Fruit fly (Drosophila melanogaster): Measurements from ENCODE around the gene CG31915.

CG31915 gene

dm6 chr2L:5523848-5524473 lies 4.0 kb upstream of the CG31915 start, which contains the start of the genes Vps52 and Elp4 (continued):
- peak; percentile 50; the same call in 1 of the 2 replicates for TF ChIP-seq CG4404 (GFP tag; IDR thresholded peaks at IDR 0.05)
- TF ChIP-seq CG10565 (GFP tag; optimal IDR thresholded peaks at IDR 0.05): no peak
- TF ChIP-seq lola (GFP tag; optimal IDR thresholded peaks at IDR 0.05): peak in 1 of 3 experiments; percentile 81
- peak; percentile 34 for TF ChIP-seq NC2β (GFP tag; optimal IDR thresholded peaks at IDR 0.05)
- TF ChIP-seq da (GFP tag; optimal IDR thresholded peaks at IDR 0.05): no peak
- TF ChIP-seq CG30403 (GFP tag; optimal IDR thresholded peaks at IDR 0.05): peak; percentile 91
- TF ChIP-seq CG14441 (GFP tag; IDR thresholded peaks at IDR 0.05): peak; percentile 70
- no peak for TF ChIP-seq CG11696 (GFP tag; IDR thresholded peaks at IDR 0.05)
- TF ChIP-seq phol (tag; optimal IDR thresholded peaks at IDR 0.05): peak; percentile 85
- peak; percentile 76; the same call in 1 of the 2 replicates for TF ChIP-seq Rfx (GFP tag; IDR thresholded peaks at IDR 0.05)
- TF ChIP-seq CG34376 (GFP tag; optimal IDR thresholded peaks at IDR 0.05): peak; percentile 49
- peak; percentile 64; the same call in 1 of the 3 replicates for TF ChIP-seq so (GFP tag; IDR thresholded peaks at IDR 0.05)
- TF ChIP-seq B-H2 (GFP tag; optimal IDR thresholded peaks at IDR 0.05): peak; percentile 76
- peak; percentile 80 for TF ChIP-seq Abd-B (GFP tag; optimal IDR thresholded peaks at IDR 0.05)
- no peak for TF ChIP-seq schlank (tag; optimal IDR thresholded peaks at IDR 0.05)
- TF ChIP-seq zf30C (GFP tag; optimal IDR thresholded peaks at IDR 0.05): no peak
- TF ChIP-seq dysf (GFP tag; IDR thresholded peaks at IDR 0.05): peak; percentile 78
- no peak for TF ChIP-seq h (optimal IDR thresholded peaks at IDR 0.05)
- TF ChIP-seq CG13296 (GFP tag; optimal IDR thresholded peaks at IDR 0.05): peak; percentile 79
- TF ChIP-seq eyg (GFP tag; optimal IDR thresholded peaks at IDR 0.05): no peak
- TF ChIP-seq Hr3 (GFP tag; optimal IDR thresholded peaks at IDR 0.05): peak; percentile 85
- peak; percentile 29 for TF ChIP-seq CG6654 (GFP tag; optimal IDR thresholded peaks at IDR 0.05)
- no peak for TF ChIP-seq cg (GFP tag; optimal IDR thresholded peaks at IDR 0.05)
- TF ChIP-seq Bdp1 (GFP tag; optimal IDR thresholded peaks at IDR 0.05): no peak
- no peak for TF ChIP-seq pb (GFP tag; optimal IDR thresholded peaks at IDR 0.05)
- TF ChIP-seq GATAe (GFP tag; conservative IDR thresholded peaks at IDR 0.05): no peak
- TF ChIP-seq CG17912 (GFP tag; optimal IDR thresholded peaks at IDR 0.05): peak; percentile 5
- peak; percentile 82 for TF ChIP-seq grau (tag; optimal IDR thresholded peaks at IDR 0.05)
- no peak for TF ChIP-seq CG2678 (tag; optimal IDR thresholded peaks at IDR 0.05)
- TF ChIP-seq cas (GFP tag; IDR thresholded peaks at IDR 0.05): no peak
- peak; percentile 78 for TF ChIP-seq CG8924 (tag; optimal IDR thresholded peaks at IDR 0.05)
- peak; percentile 72 for TF ChIP-seq knrl (GFP tag; IDR thresholded peaks at IDR 0.05; ENCODE audit: partially characterized antibody)
- TF ChIP-seq Taf1 (GFP tag; IDR thresholded peaks at IDR 0.05): peak; percentile 29; the same call in 1 of the 2 replicates
- no peak for TF ChIP-seq CG3065 (GFP tag; optimal IDR thresholded peaks at IDR 0.05)
- TF ChIP-seq psq (GFP tag; optimal IDR thresholded peaks at IDR 0.05): peak; percentile 68
- TF ChIP-seq Nf-YC (tag; optimal IDR thresholded peaks at IDR 0.05): peak; percentile 82
- peak; percentile 77 for TF ChIP-seq Six4 (GFP tag; optimal IDR thresholded peaks at IDR 0.05)
- TF ChIP-seq crc (GFP tag; optimal IDR thresholded peaks at IDR 0.05): peak; percentile 35
- TF ChIP-seq HLH3B (GFP tag; IDR thresholded peaks at IDR 0.05): peak; percentile 29; the same call in 1 of the 2 replicates
- TF ChIP-seq CG4328 (GFP tag; optimal IDR thresholded peaks at IDR 0.05): peak; percentile 76
- no peak for TF ChIP-seq CG31365 (tag; optimal IDR thresholded peaks at IDR 0.05)
- TF ChIP-seq CG7987 (GFP tag; optimal IDR thresholded peaks at IDR 0.05): peak; percentile 33
- TF ChIP-seq ranshi (GFP tag; IDR thresholded peaks at IDR 0.05): peak; percentile 57; the same call in 1 of the 2 replicates
- TF ChIP-seq salm (tag; optimal IDR thresholded peaks at IDR 0.05): no peak
- TF ChIP-seq CG1233 (GFP tag; optimal IDR thresholded peaks at IDR 0.05): peak; percentile 75
- TF ChIP-seq ase (GFP tag; IDR thresholded peaks at IDR 0.05): peak; percentile 40; the same call in 1 of the 3 replicates
- peak; percentile 50 for TF ChIP-seq Spps (tag; optimal IDR thresholded peaks at IDR 0.05)
- TF ChIP-seq CG8478 (optimal IDR thresholded peaks at IDR 0.05): no peak
- peak; percentile 82 for TF ChIP-seq CG30020 (tag; optimal IDR thresholded peaks at IDR 0.05)
- peak; percentile 85 for TF ChIP-seq row (GFP tag; IDR thresholded peaks at IDR 0.05)
- TF ChIP-seq Opbp (GFP tag; IDR thresholded peaks at IDR 0.05; ENCODE audit: partially characterized antibody): peak; percentile 83
